Worm (Caenorhabditis elegans) whole organism, midembryonic: ENCODE data around the gene snb-2.

Source experiments
- klf-2 ChIP-seq: fragments of 200-800 bp; sonication (Bioruptor generic); conservative IDR thresholded peaks from 2 replicates; pipeline ENCODE4 v1.3.6; 2022; ENCODE audit warnings: missing genetic modification reagents, missing genetic modification characterization, missing compliant biosample characterization
- med-1 ChIP-seq: sonication (generic microtip); optimal IDR thresholded peaks from 2 replicates; lab custom pipeline; 2017; ENCODE audit warnings: missing genetic modification characterization, mild to moderate bottlenecking, missing compliant biosample characterization, antibody characterized with exemption, missing genetic modification reagents; ENCODE audit not compliant: insufficient read depth
- ref-1 ChIP-seq: fragments of 200-800 bp; sonication (Bioruptor generic); conservative IDR thresholded peaks from 2 replicates; pipeline ENCODE4 v1.3.6; 2022; ENCODE audit warnings: missing genetic modification reagents, missing genetic modification characterization, missing compliant biosample characterization

DNA sequence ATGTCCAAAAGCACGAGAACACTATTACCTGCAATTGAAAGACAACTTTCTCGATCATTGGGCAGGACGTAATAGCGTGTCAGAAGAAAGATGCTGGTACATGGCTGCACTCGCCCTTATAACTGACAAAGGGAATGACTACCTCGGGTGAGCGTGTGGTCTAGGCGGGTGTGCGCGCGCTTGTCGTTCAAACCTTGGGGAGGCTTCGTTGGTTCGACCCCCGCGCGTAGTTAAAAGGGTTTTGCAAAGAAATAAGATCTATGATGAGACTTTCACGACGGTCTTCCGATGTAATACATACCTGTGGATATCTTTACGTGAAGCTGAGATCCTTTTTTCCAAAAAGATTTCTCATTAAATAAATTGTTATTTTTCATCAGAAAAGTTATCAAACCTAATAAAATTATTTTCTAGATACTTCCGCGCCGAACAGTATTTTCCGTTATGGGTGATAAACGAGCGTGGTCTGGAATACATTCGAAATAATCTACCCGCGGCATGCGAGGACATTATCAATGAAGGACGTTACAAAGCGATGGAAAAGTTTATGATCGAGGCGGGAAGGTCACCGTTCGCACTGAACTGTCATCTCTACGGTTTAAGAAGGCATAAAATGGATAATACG, 42.1 kb downstream of the snb-2 start:
- TF ChIP-seq med-1 (GFP tag; lab: Kevin White, UChicago): peak; percentile 94
- peak; percentile 100 for TF ChIP-seq klf-2 (GFP tag; lab: Robert Waterston, UW)
- TF ChIP-seq ref-1 (GFP tag; lab: Robert Waterston, UW): peak; percentile 100
